Fruit fly (Drosophila melanogaster): ENCODE results near the gene Fit1.
A peak's percentile ranks its signal among the peaks of the same experiment; 100 is the strongest.

The Fit1 gene

dm6 chr3L:4071561-4072049, 31.8 kb upstream of the Fit1 start, which contains the start of gene wit (continued):
- peak; percentile 67 for TF ChIP-seq Fer1 (GFP tag; optimal IDR thresholded peaks at IDR 0.05)
- TF ChIP-seq Nf-YC (tag; optimal IDR thresholded peaks at IDR 0.05), result peak; percentile 81

dm6 chr3L:4072717-4073116, 30.6 kb upstream of the Fit1 start:
- TF ChIP-seq Myb (GFP tag; optimal IDR thresholded peaks at IDR 0.05) (no peak), nau (GFP tag; optimal IDR thresholded peaks at IDR 0.05) (no peak), CG30020 (tag; optimal IDR thresholded peaks at IDR 0.05) (no peak), nom (GFP tag; optimal IDR thresholded peaks at IDR 0.05) (no peak), MTF-1 (GFP tag; optimal IDR thresholded peaks at IDR 0.05; ENCODE audit: borderline replicate concordance) (no peak), CG4404 (GFP tag; IDR thresholded peaks at IDR 0.05) (no peak), CG4707 (GFP tag; optimal IDR thresholded peaks at IDR 0.05) (no peak), Lim3 (GFP tag; IDR thresholded peaks at IDR 0.05) (no peak), H15 (GFP tag; IDR thresholded peaks at IDR 0.05) (0 out of 3 replicates have a peak, but pooled peaks have one; percentile 17), ftz-f1 (GFP tag; optimal IDR thresholded peaks at IDR 0.05) (no peak), CG1602 (GFP tag; optimal IDR thresholded peaks at IDR 0.05) (no peak), CG7963 (GFP tag; IDR thresholded peaks at IDR 0.05; ENCODE audit: partially characterized antibody) (no peak), CG18764 (GFP tag; optimal IDR thresholded peaks at IDR 0.05) (no peak), CG15073 (GFP tag; optimal IDR thresholded peaks at IDR 0.05) (no peak), gsb (GFP tag; IDR thresholded peaks at IDR 0.05) (no peak), CG1832 (GFP tag; optimal IDR thresholded peaks at IDR 0.05) (no peak), mam (GFP tag; optimal IDR thresholded peaks at IDR 0.05) (no peak), en (GFP tag; optimal IDR thresholded peaks at IDR 0.05) (no peak), ssp (GFP tag; IDR thresholded peaks at IDR 0.05) (no peak), chinmo (GFP tag; IDR thresholded peaks at IDR 0.05; ENCODE audit: partially characterized antibody) (0 out of 4 replicates have a peak, but pooled peaks have one; percentile 14), gem (tag; optimal IDR thresholded peaks at IDR 0.05) (no peak), Dip2 (GFP tag; IDR thresholded peaks at IDR 0.05) (peak; percentile 84), Nf-YA (GFP tag; IDR thresholded peaks at IDR 0.05) (no peak), Taf1 (GFP tag; IDR thresholded peaks at IDR 0.05) (no peak), CG7928 (GFP tag; optimal IDR thresholded peaks at IDR 0.05) (no peak), CTCF (GFP tag; optimal IDR thresholded peaks at IDR 0.05) (peak; percentile 89), CG17912 (GFP tag; optimal IDR thresholded peaks at IDR 0.05) (no peak), lilli (GFP tag; optimal IDR thresholded peaks at IDR 0.05) (no peak), CG12942 (GFP tag; optimal IDR thresholded peaks at IDR 0.05) (no peak), disco-r (GFP tag; optimal IDR thresholded peaks at IDR 0.05) (no peak), z (GFP tag; IDR thresholded peaks at IDR 0.05) (no peak), HHEX (GFP tag; optimal IDR thresholded peaks at IDR 0.05) (no peak), unpg (GFP tag; optimal IDR thresholded peaks at IDR 0.05) (no peak), CG15011 (GFP tag; optimal IDR thresholded peaks at IDR 0.05) (no peak), CG18262 (tag; optimal IDR thresholded peaks at IDR 0.05) (no peak), Lhr (GFP tag; optimal IDR thresholded peaks at IDR 0.05) (no peak), CG3163 (GFP tag; optimal IDR thresholded peaks at IDR 0.05) (no peak), Rx (GFP tag; IDR thresholded peaks at IDR 0.05) (no peak), CG13894 (tag; optimal IDR thresholded peaks at IDR 0.05) (peak; percentile 30), CG10654 (GFP tag; optimal IDR thresholded peaks at IDR 0.05) (no peak), sug (tag; optimal IDR thresholded peaks at IDR 0.05) (no peak), bigmax (GFP tag; optimal IDR thresholded peaks at IDR 0.05) (no peak), Med (GFP tag) (peak; percentile 72), CG8924 (tag; optimal IDR thresholded peaks at IDR 0.05) (no peak), CG10147 (GFP tag; optimal IDR thresholded peaks at IDR 0.05) (no peak), TFAM (GFP tag; optimal IDR thresholded peaks at IDR 0.05) (no peak), CG2202 (tag; optimal IDR thresholded peaks at IDR 0.05) (no peak)
